Fruit fly (Drosophila melanogaster): Measurements from ENCODE around the gene Pkc98E.

Gene Pkc98E

DNA sequence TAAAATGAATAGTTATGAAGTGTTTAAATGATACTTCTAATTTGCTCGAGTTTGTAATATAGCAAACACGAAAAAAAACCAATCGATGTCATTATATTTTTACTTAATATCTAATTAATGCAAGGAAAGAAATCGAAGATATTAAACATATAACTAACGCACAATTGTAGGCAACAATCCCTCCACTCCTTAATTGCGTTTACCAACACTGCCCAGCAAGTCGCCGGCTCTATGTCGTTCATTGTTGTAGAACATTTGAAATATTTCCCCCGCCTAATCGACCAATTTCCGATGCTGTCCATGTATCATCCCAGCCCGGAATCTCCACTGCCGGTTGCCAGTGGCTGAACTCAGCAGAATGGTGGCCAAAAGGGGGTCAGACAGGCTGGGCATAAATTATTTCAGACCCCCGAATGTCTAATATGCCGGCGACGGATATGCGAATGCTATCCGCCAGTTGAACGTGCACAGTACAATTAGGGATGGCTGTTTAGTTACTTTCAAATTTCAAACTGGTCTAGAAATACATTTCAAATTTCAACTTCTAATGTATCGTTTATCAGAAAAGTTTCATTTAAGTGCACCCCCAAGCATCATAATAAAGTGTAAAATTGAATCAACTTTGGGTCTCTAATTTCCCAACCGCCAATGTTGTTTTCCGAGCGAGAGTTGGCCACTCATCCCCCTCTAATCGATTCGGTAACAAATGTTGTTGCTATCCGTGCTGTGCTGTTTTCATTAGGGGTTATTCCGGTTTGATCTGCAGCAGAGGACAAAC, 29.7 kb downstream of the Pkc98E start (continued):
- TF ChIP-seq Camta (GFP tag; optimal IDR thresholded peaks at IDR 0.05) (no peak), ATbp (GFP tag; optimal IDR thresholded peaks at IDR 0.05) (peak; percentile 38), cad (GFP tag; optimal IDR thresholded peaks at IDR 0.05) (no peak), CG31388 (GFP tag; optimal IDR thresholded peaks at IDR 0.05) (no peak), CG18619 (GFP tag; optimal IDR thresholded peaks at IDR 0.05) (peak; percentile 46), crol (GFP tag; IDR thresholded peaks at IDR 0.05) (no peak), ap (GFP tag; IDR thresholded peaks at IDR 0.05) (no peak), odd (GFP tag; optimal IDR thresholded peaks at IDR 0.05) (peak; percentile 19), CG43689 (GFP tag; IDR thresholded peaks at IDR 0.05) (no peak), da (GFP tag; optimal IDR thresholded peaks at IDR 0.05) (no peak), CG4424 (GFP tag; optimal IDR thresholded peaks at IDR 0.05) (peak; percentile 32), gce (GFP tag; IDR thresholded peaks at IDR 0.05) (0 out of 3 replicates have a peak, but pooled peaks have one; percentile 31), CG4404 (GFP tag; IDR thresholded peaks at IDR 0.05) (0 out of 2 replicates have a peak, but pooled peaks have one; percentile 31), caup (GFP tag; optimal IDR thresholded peaks at IDR 0.05; ENCODE audit: severe bottlenecking) (peak; percentile 30), Gsc (GFP tag; IDR thresholded peaks at IDR 0.05) (no peak), CG6654 (GFP tag; optimal IDR thresholded peaks at IDR 0.05) (no peak), CG34422 (GFP tag; IDR thresholded peaks at IDR 0.05) (peak; percentile 72; the same call in 1 of the 3 replicates), CG10959 (GFP tag; IDR thresholded peaks at IDR 0.05) (no peak), CG3726 (GFP tag; IDR thresholded peaks at IDR 0.05) (no peak), btn (GFP tag; optimal IDR thresholded peaks at IDR 0.05) (no peak), lilli (GFP tag; optimal IDR thresholded peaks at IDR 0.05) (peak; percentile 43), CG18476 (GFP tag; optimal IDR thresholded peaks at IDR 0.05) (no peak), CG34224 (GFP tag; IDR thresholded peaks at IDR 0.05; ENCODE audit: partially characterized antibody) (no peak), Atf-2 (GFP tag; optimal IDR thresholded peaks at IDR 0.05) (no peak), CG12659 (GFP tag; optimal IDR thresholded peaks at IDR 0.05) (peak; percentile 26), CG6175 (GFP tag; IDR thresholded peaks at IDR 0.05) (no peak), fd96Cb (tag; optimal IDR thresholded peaks at IDR 0.05) (peak; percentile 17), twi (tag; optimal IDR thresholded peaks at IDR 0.05) (no peak), Pdp1 (GFP tag; optimal IDR thresholded peaks at IDR 0.05) (peak in 1 of 2 experiments; percentile 31), CG13424 (tag; optimal IDR thresholded peaks at IDR 0.05) (peak; percentile 53), Nf-YA (GFP tag; IDR thresholded peaks at IDR 0.05) (no peak), lola (GFP tag; optimal IDR thresholded peaks at IDR 0.05) (peak in 1 of 3 experiments; percentile 6), scrt (GFP tag; optimal IDR thresholded peaks at IDR 0.05) (peak; percentile 22), CG2116 (GFP tag; optimal IDR thresholded peaks at IDR 0.05) (no peak), sob (GFP tag; IDR thresholded peaks at IDR 0.05) (peak; percentile 49), Taf1 (GFP tag; IDR thresholded peaks at IDR 0.05) (0 out of 2 replicates have a peak, but pooled peaks have one; percentile 15), otp (GFP tag; IDR thresholded peaks at IDR 0.05) (no peak), br (optimal IDR thresholded peaks at IDR 0.05) (no peak), phol (tag; optimal IDR thresholded peaks at IDR 0.05) (peak; percentile 39), BtbVII (GFP tag; optimal IDR thresholded peaks at IDR 0.05) (peak; percentile 17), inv (GFP tag; IDR thresholded peaks at IDR 0.05; ENCODE audit: partially characterized antibody) (no peak), CG9727 (GFP tag; optimal IDR thresholded peaks at IDR 0.05) (peak; percentile 57), CG13624 (GFP tag; optimal IDR thresholded peaks at IDR 0.05) (peak; percentile 11), D (optimal IDR thresholded peaks at IDR 0.05) (no peak), D (GFP tag; optimal IDR thresholded peaks at IDR 0.05) (no peak), zen (tag; optimal IDR thresholded peaks at IDR 0.05) (no peak), CG30431 (GFP tag; optimal IDR thresholded peaks at IDR 0.05) (no peak), gro (GFP tag; optimal IDR thresholded peaks at IDR 0.05) (peak; percentile 28), Spps (tag; optimal IDR thresholded peaks at IDR 0.05) (no peak), nau (GFP tag; optimal IDR thresholded peaks at IDR 0.05) (peak; percentile 0)
